Fruit fly (Drosophila melanogaster): ENCODE measurements around the gene loco.

Gene loco

dm6 chr3R:22613448-22613847, 25.7 kb downstream of the loco start, which contains the start of the genes CG31156 and mRRF2:
Gene CG31156 (minus strand): TSS chr3R:22613656.
Gene mRRF2 (plus strand): TSS chr3R:22613686.
- TF ChIP-seq foxo (GFP tag; optimal IDR thresholded peaks at IDR 0.05), result no peak
- TF ChIP-seq rgr (GFP tag; optimal IDR thresholded peaks at IDR 0.05), result no peak
- no peak for TF ChIP-seq sv (GFP tag; optimal IDR thresholded peaks at IDR 0.05)
- TF ChIP-seq OdsH (GFP tag; optimal IDR thresholded peaks at IDR 0.05), result no peak
- TF ChIP-seq Jra (GFP tag; optimal IDR thresholded peaks at IDR 0.05), result no peak
- no peak for TF ChIP-seq jim (GFP tag; optimal IDR thresholded peaks at IDR 0.05)
- TF ChIP-seq HLH106 (tag; optimal IDR thresholded peaks at IDR 0.05), result no peak
- TF ChIP-seq N (GFP tag; optimal IDR thresholded peaks at IDR 0.05), result no peak
- no peak for TF ChIP-seq woc (GFP tag; optimal IDR thresholded peaks at IDR 0.05)
- no peak for TF ChIP-seq Dfd (GFP tag; optimal IDR thresholded peaks at IDR 0.05)
- TF ChIP-seq fru (GFP tag; optimal IDR thresholded peaks at IDR 0.05), result no peak
- TF ChIP-seq Hr83 (GFP tag; optimal IDR thresholded peaks at IDR 0.05; ENCODE audit: poor library complexity, severe bottlenecking), result no peak

- TF ChIP-seq fru (GFP tag; optimal IDR thresholded peaks at IDR 0.05) (no peak), ey (GFP tag; optimal IDR thresholded peaks at IDR 0.05) (no peak), Abd-B (GFP tag; optimal IDR thresholded peaks at IDR 0.05) (no peak), woc (GFP tag; optimal IDR thresholded peaks at IDR 0.05) (no peak), tai (GFP tag; optimal IDR thresholded peaks at IDR 0.05) (no peak), dl (GFP tag; optimal IDR thresholded peaks at IDR 0.05; ENCODE audit: insufficient read depth in 1 of 2, partially characterized antibody in 2 of 2) (no peak), dsf (GFP tag; optimal IDR thresholded peaks at IDR 0.05; ENCODE audit: borderline replicate concordance) (no peak), Dif (GFP tag; optimal IDR thresholded peaks at IDR 0.05; ENCODE audit: partially characterized antibody) (no peak), pan (optimal IDR thresholded peaks at IDR 0.05) (no peak), CG9705 (GFP tag; optimal IDR thresholded peaks at IDR 0.05) (no peak), psq (GFP tag; optimal IDR thresholded peaks at IDR 0.05) (no peak)
Measured at dm6 chr3R:22609185-22609584, 30.0 kb downstream of the loco start, which contains the start of gene CG13843. Gene CG13843 (plus strand): TSS chr3R:22609485.

- TF ChIP-seq dmrt93B (GFP tag; optimal IDR thresholded peaks at IDR 0.05) (no peak), Dfd (GFP tag; optimal IDR thresholded peaks at IDR 0.05) (peak; percentile 90)
Measured at dm6 chr3R:22602783-22603182, 36.4 kb downstream of the loco start.

- TF ChIP-seq CrebA (GFP tag; optimal IDR thresholded peaks at IDR 0.05; ENCODE audit: borderline replicate concordance) (no peak), h (GFP tag; optimal IDR thresholded peaks at IDR 0.05) (no peak), CG9705 (GFP tag; optimal IDR thresholded peaks at IDR 0.05) (no peak), Mio (GFP tag; optimal IDR thresholded peaks at IDR 0.05) (no peak), lola (GFP tag; optimal IDR thresholded peaks at IDR 0.05) (no peak), Hr83 (GFP tag; optimal IDR thresholded peaks at IDR 0.05; ENCODE audit: poor library complexity, severe bottlenecking) (no peak), pan (optimal IDR thresholded peaks at IDR 0.05) (no peak), Hnf4 (GFP tag; optimal IDR thresholded peaks at IDR 0.05) (no peak)
Measured at dm6 chr3R:22598759-22599158, 40.4 kb downstream of the loco start.

- TF ChIP-seq Sp1 (GFP tag; optimal IDR thresholded peaks at IDR 0.05), result no peak
- peak; percentile 53 for TF ChIP-seq HLH106 (tag; optimal IDR thresholded peaks at IDR 0.05)
Measured at dm6 chr3R:22597344-22597954, 41.7 kb downstream of the loco start.

dm6 chr3R:22596450-22596849, 42.7 kb downstream of the loco start:
- TF ChIP-seq Dfd (GFP tag; optimal IDR thresholded peaks at IDR 0.05) (peak; percentile 54), GATAd (GFP tag; optimal IDR thresholded peaks at IDR 0.05) (no peak)

Measured in whole organism, wandering third instar larva.